Fruit fly (Drosophila melanogaster) whole organism, pupa: Measurements from ENCODE around the gene Srrm1.

Experiments
- CG17806 ChIP-seq: fragments of 200-800 bp; sonication (Bioruptor generic); optimal IDR thresholded peaks from 2 replicates; lab custom pipeline; 2018; ENCODE audit warnings: missing biosample characterization, mild to moderate bottlenecking, missing genetic modification characterization, moderate library complexity
- Pif1B ChIP-seq: fragments of 200-800 bp; sonication (Bioruptor generic); optimal IDR thresholded peaks from 3 replicates; lab custom pipeline; 2016; ENCODE audit warnings: missing biosample characterization, missing genetic modification characterization
- gl ChIP-seq: fragments of 200-800 bp; sonication (Bioruptor generic); optimal IDR thresholded peaks from 2 replicates; lab custom pipeline; 2018; ENCODE audit warnings: missing biosample characterization, mild to moderate bottlenecking, missing genetic modification characterization

dm6 chr3L:13011511-13011910, 25.1 kb upstream of the Srrm1 start, which contains the start of gene Cul6:
- no peak for TF ChIP-seq Pif1B (GFP tag; lab: Kevin White, UChicago)
- no peak for TF ChIP-seq gl
- TF ChIP-seq CG17806, result no peak
